Fruit fly (Drosophila melanogaster) whole organism, embryonic: ENCODE results near the gene uncNacbeta.

Source experiments
- BEAF-32 ChIP-seq: fragments of 200-800 bp; sonication (Bioruptor generic); optimal IDR thresholded peaks from 3 replicates; lab custom pipeline; 2017; ENCODE audit warnings: missing biosample characterization, missing genetic modification characterization, mild to moderate bottlenecking, moderate library complexity, missing genetic modification reagents
- BtbVII ChIP-seq: fragments of 200-800 bp; sonication (Bioruptor generic); optimal IDR thresholded peaks from 3 replicates; lab custom pipeline; 2017; ENCODE audit warnings: missing biosample characterization, mild to moderate bottlenecking, missing genetic modification characterization
- CG11696 ChIP-seq: fragments of 200-800 bp; sonication (Bioruptor generic); IDR thresholded peaks from 2 replicates; pipeline ENCODE4 v1.3.6; 2022; ENCODE audit warnings: missing biosample characterization, missing genetic modification characterization
- CG1647 ChIP-seq: fragments of 200-800 bp; sonication (Bioruptor generic); optimal IDR thresholded peaks from 3 replicates; lab custom pipeline; 2016; ENCODE audit warnings: missing biosample characterization, missing genetic modification characterization
- CG17829 ChIP-seq: fragments of 200-800 bp; optimal IDR thresholded peaks from 2 replicates; lab custom pipeline; 2019; ENCODE audit warnings: missing biosample characterization, mild to moderate bottlenecking, missing genetic modification characterization, moderate library complexity
- CG2116 ChIP-seq: fragments of 200-800 bp; sonication (Bioruptor generic); optimal IDR thresholded peaks from 3 replicates; lab custom pipeline; 2018; ENCODE audit warnings: missing biosample characterization, mild to moderate bottlenecking, missing genetic modification characterization
- CG3281 ChIP-seq: fragments of 200-800 bp; sonication (Bioruptor generic); optimal IDR thresholded peaks from 3 replicates; lab custom pipeline; 2017; ENCODE audit warnings: missing biosample characterization, mild to moderate bottlenecking, missing genetic modification characterization
- CG5180 ChIP-seq: fragments of 200-800 bp; sonication (Bioruptor generic); optimal IDR thresholded peaks from 3 replicates; lab custom pipeline; 2017; ENCODE audit warnings: missing biosample characterization, missing genetic modification characterization, mild to moderate bottlenecking, moderate library complexity, missing genetic modification reagents
- CG7372 ChIP-seq: fragments of 200-800 bp; sonication (Bioruptor generic); IDR thresholded peaks from 2 replicates; pipeline ENCODE4 v1.3.6; 2022; ENCODE audit warnings: missing biosample characterization, missing genetic modification characterization
- CG7963 ChIP-seq: fragments of 200-800 bp; sonication (Bioruptor generic); IDR thresholded peaks from 3 replicates; pipeline ENCODE4 v1.3.6; 2022; ENCODE audit warnings: missing biosample characterization, missing genetic modification characterization; ENCODE audit not compliant: partially characterized antibody
- CG9437 ChIP-seq: fragments of 200-800 bp; sonication (Bioruptor generic); optimal IDR thresholded peaks from 2 replicates; lab custom pipeline; 2018; ENCODE audit warnings: missing biosample characterization, mild to moderate bottlenecking, missing genetic modification characterization
- CTCF ChIP-seq: fragments of 200-800 bp; sonication (Bioruptor generic); optimal IDR thresholded peaks from 2 replicates; lab custom pipeline; 2017; ENCODE audit warnings: missing biosample characterization, mild to moderate bottlenecking, missing genetic modification characterization, moderate library complexity
- CrebB ChIP-seq: fragments of 200-800 bp; sonication (Bioruptor generic); optimal IDR thresholded peaks from 3 replicates; lab custom pipeline; 2018; ENCODE audit warnings: missing biosample characterization, mild to moderate bottlenecking, missing genetic modification characterization
- ERR ChIP-seq: fragments of 200-800 bp; sonication (Bioruptor generic); optimal IDR thresholded peaks from 2 replicates; lab custom pipeline; 2016; ENCODE audit warnings: missing biosample characterization, missing genetic modification characterization
- Eip74EF ChIP-seq, 2 experiments: fragments of 200-800 bp in 1 of 2; fragments of >200 bp in 1 of 2; sonication (Bioruptor generic) in 1 of 2; optimal IDR thresholded peaks; 2 replicates each; lab custom pipeline; 2017 to 2019; ENCODE audit warnings: missing biosample characterization in 2 of 2, missing genetic modification characterization in 2 of 2, mild to moderate bottlenecking in 1 of 2, moderate library complexity in 1 of 2
- Ets65A ChIP-seq: fragments of 200-800 bp; sonication (Bioruptor generic); peaks from one replicate; lab custom pipeline; 2016; ENCODE audit warnings: missing biosample characterization, missing genetic modification characterization
- Ets97D ChIP-seq: fragments of 200-800 bp; sonication (Bioruptor generic); optimal IDR thresholded peaks from 3 replicates; lab custom pipeline; 2016; ENCODE audit warnings: missing biosample characterization, missing genetic modification characterization
- HmgD ChIP-seq: fragments of 200-800 bp; sonication (Bioruptor generic); optimal IDR thresholded peaks from 3 replicates; lab custom pipeline; 2016; ENCODE audit warnings: missing biosample characterization, missing genetic modification characterization
- Hr3 ChIP-seq: fragments of 200-800 bp; sonication (Bioruptor generic); optimal IDR thresholded peaks from 3 replicates; lab custom pipeline; 2016; ENCODE audit warnings: missing biosample characterization, missing genetic modification characterization
- Hr39 ChIP-seq: fragments of >200 bp; optimal IDR thresholded peaks from 2 replicates; lab custom pipeline; 2017
- Kr ChIP-seq: fragments of 200-800 bp; sonication (Bioruptor generic); optimal IDR thresholded peaks from 2 replicates; lab custom pipeline; 2017; ENCODE audit warnings: missing biosample characterization, mild to moderate bottlenecking, missing genetic modification characterization
- Lim3 ChIP-seq: fragments of 200-800 bp; sonication (Bioruptor generic); IDR thresholded peaks from 2 replicates; pipeline ENCODE4 v1.3.6; 2022; ENCODE audit warnings: missing biosample characterization, missing genetic modification characterization
- Lpt ChIP-seq: fragments of >200 bp; optimal IDR thresholded peaks from 2 replicates; lab custom pipeline; 2018; ENCODE audit warnings: missing biosample characterization, missing genetic modification characterization
- MESR4 ChIP-seq: fragments of 200-800 bp; sonication (Bioruptor generic); optimal IDR thresholded peaks from 2 replicates; lab custom pipeline; 2018; ENCODE audit warnings: missing biosample characterization, mild to moderate bottlenecking, missing genetic modification characterization, moderate library complexity
- Mrtf ChIP-seq: fragments of 200-800 bp; sonication (Bioruptor generic); IDR thresholded peaks from 3 replicates; pipeline ENCODE4 v1.3.6; 2022; ENCODE audit warnings: missing biosample characterization, missing genetic modification characterization
- NC2α ChIP-seq: fragments of 200-800 bp; sonication (Bioruptor generic); optimal IDR thresholded peaks from 2 replicates; lab custom pipeline; 2016; ENCODE audit warnings: missing biosample characterization, missing genetic modification characterization
- Oli ChIP-seq: fragments of 200-800 bp; sonication (Bioruptor generic); optimal IDR thresholded peaks from 2 replicates; lab custom pipeline; 2018; ENCODE audit warnings: missing biosample characterization, mild to moderate bottlenecking, missing genetic modification characterization, moderate library complexity
- Pdp1 ChIP-seq, 2 experiments: fragments of 200-800 bp; sonication (Bioruptor generic); optimal IDR thresholded peaks; 3 replicates each; lab custom pipeline; 2016; ENCODE audit warnings: missing biosample characterization in 2 of 2, missing genetic modification characterization in 2 of 2, mild to moderate bottlenecking in 1 of 2, moderate library complexity in 1 of 2
- Rfx ChIP-seq: fragments of 200-800 bp; sonication (Bioruptor generic); IDR thresholded peaks from 2 replicates; pipeline ENCODE4 v1.3.6; 2022; ENCODE audit warnings: missing biosample characterization, missing genetic modification characterization
- amos ChIP-seq: fragments of 200-800 bp; sonication (Bioruptor generic); IDR thresholded peaks from 2 replicates; pipeline ENCODE4 v1.3.6; 2022; ENCODE audit warnings: missing biosample characterization, missing genetic modification characterization; ENCODE audit not compliant: partially characterized antibody
- chinmo ChIP-seq: fragments of 200-800 bp; sonication (Bioruptor generic); IDR thresholded peaks from 4 replicates; pipeline ENCODE4 v1.3.6; 2022; ENCODE audit warnings: missing biosample characterization, missing genetic modification characterization; ENCODE audit not compliant: partially characterized antibody
- esg ChIP-seq: fragments of 200-800 bp; sonication (Bioruptor generic); conservative IDR thresholded peaks from 2 replicates; pipeline ENCODE4 v1.3.6; 2022; ENCODE audit warnings: missing biosample characterization, missing genetic modification characterization
- eve ChIP-seq, 2 experiments: fragments of >200 bp; optimal IDR thresholded peaks; 2 replicates each; lab custom pipeline; 2017; ENCODE audit warnings: missing biosample characterization in 2 of 2, missing genetic modification characterization in 2 of 2
- fu2 ChIP-seq: fragments of 200-800 bp; sonication (Bioruptor generic); optimal IDR thresholded peaks from 2 replicates; lab custom pipeline; 2016; ENCODE audit warnings: missing biosample characterization, missing genetic modification characterization
- her ChIP-seq: fragments of 200-800 bp; sonication (Bioruptor generic); optimal IDR thresholded peaks from 2 replicates; lab custom pipeline; 2016; ENCODE audit warnings: missing biosample characterization, missing genetic modification characterization
- hkb ChIP-seq, 2 experiments: fragments of 200-800 bp in 1 of 2; fragments of >200 bp in 1 of 2; sonication (Bioruptor generic) in 1 of 2; IDR thresholded peaks in 1 of 2; optimal IDR thresholded peaks in 1 of 2; 2 replicates each; pipeline versions ENCODE4 v1.3.6 to Lab custom; 2017 to 2022; ENCODE audit warnings: missing biosample characterization in 1 of 2, missing genetic modification characterization in 1 of 2
- jigr1 ChIP-seq: fragments of 200-800 bp; sonication (Bioruptor generic); IDR thresholded peaks from 3 replicates; pipeline ENCODE4 v1.3.6; 2022; ENCODE audit warnings: missing biosample characterization, missing genetic modification characterization
- mirr ChIP-seq: fragments of 200-800 bp; sonication (Bioruptor generic); optimal IDR thresholded peaks from 3 replicates; lab custom pipeline; 2018; ENCODE audit warnings: missing biosample characterization, mild to moderate bottlenecking, missing genetic modification characterization
- pb ChIP-seq: fragments of 200-800 bp; sonication (Bioruptor generic); optimal IDR thresholded peaks from 3 replicates; lab custom pipeline; 2016; ENCODE audit warnings: missing biosample characterization, missing genetic modification characterization
- pho ChIP-seq: fragments of 200-800 bp; sonication (Bioruptor generic); optimal IDR thresholded peaks from 2 replicates; lab custom pipeline; 2016; ENCODE audit warnings: missing biosample characterization, missing genetic modification characterization
- pnt ChIP-seq: fragments of 200-800 bp; sonication (Bioruptor generic); optimal IDR thresholded peaks from 3 replicates; lab custom pipeline; 2016; ENCODE audit warnings: missing biosample characterization, missing genetic modification characterization
- row ChIP-seq: fragments of 200-800 bp; sonication (Bioruptor generic); IDR thresholded peaks from 3 replicates; pipeline ENCODE4 v1.3.6; 2022; ENCODE audit warnings: missing biosample characterization, missing genetic modification characterization
- shn ChIP-seq: fragments of 200-800 bp; sonication (Bioruptor generic); optimal IDR thresholded peaks from 3 replicates; lab custom pipeline; 2016; ENCODE audit warnings: missing biosample characterization, missing genetic modification characterization
- so ChIP-seq: fragments of 200-800 bp; sonication (Bioruptor generic); IDR thresholded peaks from 3 replicates; pipeline ENCODE4 v1.3.6; 2022; ENCODE audit warnings: missing biosample characterization, missing genetic modification characterization
- sr ChIP-seq: fragments of 200-800 bp; sonication (Bioruptor generic); IDR thresholded peaks from 3 replicates; pipeline ENCODE4 v1.3.6; 2022; ENCODE audit warnings: missing biosample characterization, missing genetic modification characterization
- ttk ChIP-seq: fragments of 200-800 bp; sonication (Bioruptor generic); IDR thresholded peaks from 2 replicates; pipeline ENCODE4 v2.1.2; 2022; ENCODE audit warnings: missing biosample characterization, missing genetic modification characterization
- tup ChIP-seq: fragments of 200-800 bp; sonication (Bioruptor generic); optimal IDR thresholded peaks from 2 replicates; lab custom pipeline; 2016; ENCODE audit warnings: missing biosample characterization, mild to moderate bottlenecking, missing genetic modification characterization, moderate library complexity
- usp ChIP-seq: fragments of >200 bp; optimal IDR thresholded peaks from 2 replicates; lab custom pipeline; 2017; ENCODE audit warnings: missing biosample characterization, missing genetic modification characterization
- zfh1 ChIP-seq: fragments of 200-800 bp; sonication (Bioruptor generic); IDR thresholded peaks from 3 replicates; pipeline ENCODE4 v1.3.6; 2022; ENCODE audit warnings: missing biosample characterization, missing genetic modification characterization

uncNacbeta gene

dm6 chr2L:516032-516993 is 47.3 kb downstream of the uncNacbeta start (continued):
- peak; percentile 64 for TF ChIP-seq CG7372 (GFP tag; lab: Robert Waterston, UW)
- no peak for TF ChIP-seq hkb (optimal IDR thresholded peaks at IDR 0.05; lab: Kevin White, UChicago)
- TF ChIP-seq hkb (GFP tag; IDR thresholded peaks at IDR 0.05; lab: Robert Waterston, UW): peak; percentile 84
- no peak for TF ChIP-seq Lpt (GFP tag; lab: Kevin White, UChicago)
- peak; percentile 81 for TF ChIP-seq zfh1 (GFP tag; lab: Robert Waterston, UW)
- peak; percentile 61 for TF ChIP-seq esg (GFP tag; lab: Robert Waterston, UW)
- no peak for TF ChIP-seq BEAF-32 (GFP tag; lab: Kevin White, UChicago)
- peak; percentile 50 for TF ChIP-seq CG9437
- peak; percentile 7 for TF ChIP-seq her
- no peak for TF ChIP-seq pb (GFP tag; lab: Kevin White, UChicago)
- peak; percentile 10 for TF ChIP-seq MESR4 (GFP tag; lab: Kevin White, UChicago)
- TF ChIP-seq pnt (GFP tag; lab: Kevin White, UChicago): peak; percentile 70
- TF ChIP-seq BtbVII (GFP tag; lab: Kevin White, UChicago): peak; percentile 65
- TF ChIP-seq eve (GFP tag; optimal IDR thresholded peaks at IDR 0.05; lab: Kevin White, UChicago): peak in 1 of 2 experiments; percentile 59
- TF ChIP-seq row (GFP tag; lab: Robert Waterston, UW): peak; percentile 88
- peak; percentile 63 for TF ChIP-seq CG5180
- peak; percentile 83 for TF ChIP-seq CG17829 (tag; lab: Kevin White, UChicago)
- TF ChIP-seq Oli (tag; lab: Kevin White, UChicago): peak; percentile 80
- TF ChIP-seq ERR (GFP tag; lab: Kevin White, UChicago): no peak
- TF ChIP-seq tup (GFP tag; lab: Kevin White, UChicago): peak; percentile 19
- peak; percentile 67 for TF ChIP-seq Ets65A (GFP tag; lab: Kevin White, UChicago)
- TF ChIP-seq Hr39 (lab: Kevin White, UChicago): no peak
- peak; percentile 16 for TF ChIP-seq shn
- TF ChIP-seq amos: no peak
- peak; percentile 61; the same call in 1 of the 3 replicates for TF ChIP-seq so
- peak; percentile 47; the same call in 1 of the 2 replicates for TF ChIP-seq Lim3 (GFP tag; lab: Robert Waterston, UW)
- peak in 1 of 2 experiments; percentile 55 for TF ChIP-seq Eip74EF (GFP tag; optimal IDR thresholded peaks at IDR 0.05; lab: Kevin White, UChicago)
- peak; percentile 49 for TF ChIP-seq CrebB (tag; lab: Kevin White, UChicago)
- no peak for TF ChIP-seq usp (GFP tag; lab: Kevin White, UChicago)
- peak; percentile 68 to 77 for TF ChIP-seq Pdp1 (GFP tag; optimal IDR thresholded peaks at IDR 0.05; lab: Kevin White, UChicago)
- peak; percentile 76 for TF ChIP-seq Hr3 (GFP tag; lab: Kevin White, UChicago)
- no peak for TF ChIP-seq Kr (GFP tag; lab: Kevin White, UChicago)
- TF ChIP-seq CG11696 (GFP tag; lab: Robert Waterston, UW): no peak
- TF ChIP-seq mirr: no peak
- TF ChIP-seq sr (GFP tag; lab: Robert Waterston, UW): no peak
- 0 out of 3 replicates have a peak, but pooled peaks have one; percentile 69 for TF ChIP-seq Mrtf (GFP tag; lab: Robert Waterston, UW)
- TF ChIP-seq jigr1 (GFP tag; lab: Robert Waterston, UW): peak; percentile 61; the same call in 1 of the 3 replicates
- TF ChIP-seq CTCF (GFP tag; lab: Kevin White, UChicago): peak; percentile 11
- peak; percentile 73 for TF ChIP-seq CG3281
- TF ChIP-seq ttk (GFP tag; lab: Robert Waterston, UW): peak; percentile 71
- peak; percentile 62; the same call in 1 of the 2 replicates for TF ChIP-seq Rfx (GFP tag; lab: Robert Waterston, UW)
- no peak for TF ChIP-seq CG7963 (GFP tag; lab: Robert Waterston, UW)
- peak; percentile 12 for TF ChIP-seq HmgD (GFP tag; lab: Kevin White, UChicago)
- TF ChIP-seq chinmo: peak; percentile 70; the same call in 1 of the 4 replicates
- no peak for TF ChIP-seq Ets97D (GFP tag; lab: Kevin White, UChicago)
- TF ChIP-seq fu2 (GFP tag; lab: Kevin White, UChicago): peak; percentile 45
- TF ChIP-seq pho: peak; percentile 31
- TF ChIP-seq CG2116 (GFP tag; lab: Kevin White, UChicago): peak; percentile 35
- TF ChIP-seq CG1647: no peak
- peak; percentile 15 for TF ChIP-seq NC2α (GFP tag; lab: Kevin White, UChicago)
